Worm (Caenorhabditis elegans): Measurements from ENCODE around the gene cutl-27.

Gene cutl-27

ce11 chrIV:11878249-11878648 lies at the start of gene cutl-27:
cutl-27 (plus strand) TSS chrIV:11878549.
- peak in 1 of 2 experiments; percentile 88 for TF ChIP-seq unc-62 (GFP tag; optimal IDR thresholded peaks at IDR 0.05 in 1 of 2)
- TF ChIP-seq unc-62 (tag; optimal IDR thresholded peaks at IDR 0.05) = no peak
- no peak for TF ChIP-seq zfp-2 (tag; optimal IDR thresholded peaks at IDR 0.05)

ce11 chrIV:11833456-11833855 lies 44.9 kb upstream of the cutl-27 start, which contains the start of gene M117.4:
M117.4 (minus strand) TSS chrIV:11833556.
- no peak for TF ChIP-seq fkh-10 (GFP tag; optimal IDR thresholded peaks at IDR 0.05)
- TF ChIP-seq lim-7 (GFP tag; IDR thresholded peaks at IDR 0.05) = no peak
- TF ChIP-seq hmg-1.1 (GFP tag; IDR thresholded peaks at IDR 0.05) = no peak

DNA sequence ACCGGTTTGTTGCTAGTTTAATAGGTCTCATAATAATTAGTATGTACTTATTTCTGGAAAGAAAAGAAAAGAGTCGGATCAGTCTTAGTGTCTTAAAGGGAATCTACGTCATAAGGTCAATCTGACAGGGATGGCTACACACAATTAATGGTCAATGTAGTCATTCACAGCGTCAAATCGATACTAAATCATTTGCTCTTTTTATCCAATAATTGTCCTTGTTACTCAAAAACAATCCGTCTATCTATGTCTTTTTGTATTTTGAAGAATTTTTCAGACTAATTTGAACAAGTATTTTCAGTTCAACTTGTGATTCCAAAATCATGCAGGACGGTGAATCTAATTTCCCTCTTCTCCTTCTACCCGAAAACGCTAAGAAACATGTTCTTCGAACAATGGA lies 39.7 kb upstream of the cutl-27 start, which contains the start of gene fbxb-3:
Gene fbxb-3 (plus strand): TSS at position 301 of the 400 bp plus-strand sequence.
- TF ChIP-seq mdl-1 (tag; optimal IDR thresholded peaks at IDR 0.05) (no peak), hlh-11 (tag; optimal IDR thresholded peaks at IDR 0.05) (no peak), ceh-62 (tag; optimal IDR thresholded peaks at IDR 0.05) (no peak), spr-1 (tag; optimal IDR thresholded peaks at IDR 0.05) (no peak), nhr-28 (tag; optimal IDR thresholded peaks at IDR 0.05) (no peak), saeg-2 (GFP tag; IDR thresholded peaks at IDR 0.05) (no peak), ztf-11 (tag; optimal IDR thresholded peaks at IDR 0.05) (no peak), dmd-9 (GFP tag; IDR thresholded peaks at IDR 0.05) (no peak), zfp-2 (tag; optimal IDR thresholded peaks at IDR 0.05) (no peak), zfp-3 (GFP tag; conservative IDR thresholded peaks at IDR 0.05) (no peak), nhr-237 (tag; optimal IDR thresholded peaks at IDR 0.05) (no peak), duxl-1 (tag; optimal IDR thresholded peaks at IDR 0.05; ENCODE audit: poor library complexity) (no peak)

DNA sequence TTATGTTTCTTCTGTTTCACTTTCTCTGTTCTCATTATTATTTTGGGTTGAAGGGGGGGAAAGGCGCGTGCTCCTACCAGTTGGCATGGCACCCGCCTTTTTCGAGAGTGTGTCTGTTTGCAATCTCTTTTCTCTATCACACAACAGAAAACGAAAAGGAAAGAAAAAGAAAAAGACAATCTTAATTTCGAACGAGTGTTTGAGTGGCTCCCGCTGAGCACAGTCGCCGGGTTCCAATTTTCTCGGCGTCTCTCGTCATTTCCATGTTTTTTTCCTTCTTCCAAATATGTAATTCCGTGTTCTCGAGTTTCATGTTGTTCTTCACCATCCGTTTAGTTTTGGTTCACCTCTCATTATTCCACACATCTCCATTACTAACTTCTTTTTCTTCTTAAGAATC lies 36.2 kb upstream of the cutl-27 start, which contains the start of gene F38H4.3:
Gene F38H4.3 (plus strand): TSS at position 301 of the 400 bp plus-strand sequence.
- TF ChIP-seq nhr-10 (tag; optimal IDR thresholded peaks at IDR 0.05) = no peak
- TF ChIP-seq snpc-1.2 (GFP tag; IDR thresholded peaks at IDR 0.05) = no peak
- TF ChIP-seq gei-8 (GFP tag; optimal IDR thresholded peaks at IDR 0.05) = no peak
- TF ChIP-seq T20F7.1 (GFP tag; optimal IDR thresholded peaks at IDR 0.05) = no peak
- TF ChIP-seq lsy-2 (tag; optimal IDR thresholded peaks at IDR 0.05) = no peak
- TF ChIP-seq unc-62 (GFP tag; optimal IDR thresholded peaks at IDR 0.05 in 1 of 2) = no peak
- no peak for TF ChIP-seq unc-62 (tag; optimal IDR thresholded peaks at IDR 0.05)

DNA sequence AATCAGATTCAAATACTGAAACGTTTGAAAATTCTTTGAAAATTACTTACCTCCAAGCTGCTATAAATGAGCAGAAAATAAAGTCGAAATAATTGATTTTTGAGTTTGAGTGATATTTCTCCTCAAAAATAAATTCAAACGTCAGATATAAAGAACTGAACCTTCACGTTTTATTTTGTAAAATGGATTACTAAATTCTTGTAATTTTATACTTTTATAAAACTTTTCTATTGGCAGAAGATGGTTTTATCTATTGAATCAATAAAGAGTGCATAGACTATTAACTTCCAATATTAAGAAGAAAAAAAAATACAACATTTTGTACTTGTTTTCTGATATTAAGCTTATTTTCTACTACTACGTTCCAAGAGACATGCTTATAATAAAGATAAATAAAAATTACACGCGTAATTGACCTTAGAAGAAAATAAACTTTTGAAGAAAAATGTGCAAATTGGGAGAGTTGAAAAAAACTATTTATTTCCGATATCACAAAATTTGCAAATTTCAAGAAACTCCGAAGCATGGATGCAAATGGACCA lies 30.5 kb upstream of the cutl-27 start, which contains the start of the genes F38H4.6 and F38H4.4:
Gene F38H4.6 (minus strand): TSS at position 101 of the 542 bp plus-strand sequence.
Gene F38H4.4 (plus strand): TSS at position 492 of the 542 bp plus-strand sequence.
- no peak for TF ChIP-seq set-16 (GFP tag; IDR thresholded peaks at IDR 0.05)
- no peak for TF ChIP-seq dmd-9 (GFP tag; IDR thresholded peaks at IDR 0.05)
- TF ChIP-seq hlh-30 (tag; optimal IDR thresholded peaks at IDR 0.05; ENCODE audit: insufficient read depth) = no peak
- TF ChIP-seq lin-15B (tag; optimal IDR thresholded peaks at IDR 0.05) = no peak
- no peak for TF ChIP-seq Y75B8A.6 (GFP tag; IDR thresholded peaks at IDR 0.05)

DNA sequence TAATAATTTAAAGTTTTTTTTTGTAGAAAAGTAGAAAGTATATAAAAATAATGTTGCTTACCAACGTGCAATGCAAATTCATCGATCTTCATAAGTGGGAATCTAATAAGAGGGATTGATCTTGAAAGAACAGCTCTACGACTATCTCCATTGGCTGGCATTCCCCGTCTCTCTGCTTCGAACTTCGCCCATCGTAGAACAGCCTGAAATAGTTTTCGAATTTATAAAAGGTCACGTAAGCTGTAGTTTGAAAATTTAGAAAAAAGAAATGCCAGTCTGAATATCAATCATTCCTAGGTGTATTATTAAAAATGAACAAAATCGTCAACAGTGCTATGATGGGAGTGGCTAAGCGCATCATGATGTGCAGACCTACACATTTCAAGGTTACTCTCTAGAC lies 26.5 kb upstream of the cutl-27 start, which contains the start of gene F38H4.5:
Gene F38H4.5 (plus strand): TSS at position 301 of the 400 bp plus-strand sequence.
- TF ChIP-seq ceh-28 (tag; optimal IDR thresholded peaks at IDR 0.05) = no peak
- TF ChIP-seq Y48G9A.11 (GFP tag; IDR thresholded peaks at IDR 0.05) = no peak
- TF ChIP-seq snpc-1.2 (GFP tag; IDR thresholded peaks at IDR 0.05) = no peak
- no peak for TF ChIP-seq zip-11 (GFP tag; IDR thresholded peaks at IDR 0.05)
- TF ChIP-seq ceh-44 (GFP tag; IDR thresholded peaks at IDR 0.05) = no peak
- no peak for TF ChIP-seq ZK546.5 (tag; optimal IDR thresholded peaks at IDR 0.05)
- TF ChIP-seq nhr-25 (tag; optimal IDR thresholded peaks at IDR 0.05; ENCODE audit: borderline replicate concordance, insufficient read depth) = no peak
- TF ChIP-seq lin-29 (GFP tag; IDR thresholded peaks at IDR 0.05) = no peak
- TF ChIP-seq Y5F2A.4 (GFP tag; optimal IDR thresholded peaks at IDR 0.05) = no peak
- TF ChIP-seq dmd-6 (GFP tag; IDR thresholded peaks at IDR 0.05) = no peak
- no peak for TF ChIP-seq ceh-32 (tag; optimal IDR thresholded peaks at IDR 0.05; ENCODE audit: poor library complexity)
- TF ChIP-seq ceh-20 (GFP tag; IDR thresholded peaks at IDR 0.05) = no peak
- no peak for TF ChIP-seq unc-62 (GFP tag; optimal IDR thresholded peaks at IDR 0.05 in 1 of 2)
- no peak for TF ChIP-seq unc-62 (tag; optimal IDR thresholded peaks at IDR 0.05)
- TF ChIP-seq zfp-2 (tag; optimal IDR thresholded peaks at IDR 0.05) = no peak
- no peak for TF ChIP-seq F49E8.2 (tag; optimal IDR thresholded peaks at IDR 0.05; ENCODE audit: borderline replicate concordance)
- no peak for TF ChIP-seq gei-8 (GFP tag; optimal IDR thresholded peaks at IDR 0.05)
- no peak for TF ChIP-seq pqm-1 (tag; optimal IDR thresholded peaks at IDR 0.05)
- no peak for TF ChIP-seq R02D3.7 (tag; optimal IDR thresholded peaks at IDR 0.05)
